Worm (Caenorhabditis elegans): ENCODE results near the gene W04H10.2.

ce11 chrII:582649-583048, 22.7 kb upstream of the W04H10.2 start, which contains the start of gene fbxb-14:
- TF ChIP-seq nhr-237 (tag; optimal IDR thresholded peaks at IDR 0.05) (no peak), jun-1 (tag; optimal IDR thresholded peaks at IDR 0.05) (no peak), nhr-28 (tag; optimal IDR thresholded peaks at IDR 0.05) (no peak), zag-1 (tag; optimal IDR thresholded peaks at IDR 0.05) (no peak), mdl-1 (tag; optimal IDR thresholded peaks at IDR 0.05) (no peak), ztf-11 (tag; optimal IDR thresholded peaks at IDR 0.05) (no peak)
